Worm (Caenorhabditis elegans) whole organism, L1 larva: ENCODE measurements around the gene F32A11.1.
A peak's percentile ranks its signal among the peaks of the same experiment; 100 is the strongest.

Experiments used
- C34B4.2 ChIP-seq: sonication (generic microtip); optimal IDR thresholded peaks from 2 replicates; lab custom pipeline; 2017; ENCODE audit warnings: mild to moderate bottlenecking, missing genetic modification characterization, missing compliant biosample characterization
- elt-2 ChIP-seq: sonication (generic microtip); optimal IDR thresholded peaks from 2 replicates; lab custom pipeline; 2016; ENCODE audit warnings: missing genetic modification characterization, mild to moderate bottlenecking, inconsistent platforms, missing compliant biosample characterization, missing genetic modification reagents
- lin-35 ChIP-seq, 2 experiments: fragments of 150-350 bp; optimal IDR thresholded peaks; 2 replicates each; lab custom pipeline; 2014; ENCODE audit warnings: missing biosample characterization in 2 of 2, missing genetic modification characterization in 2 of 2, missing genetic modification reagents in 2 of 2
- nhr-12 ChIP-seq: sonication (generic microtip); optimal IDR thresholded peaks from 2 replicates; lab custom pipeline; 2017; ENCODE audit warnings: missing biosample characterization, missing genetic modification characterization
- nhr-28 ChIP-seq: fragments of 150-350 bp; optimal IDR thresholded peaks from 2 replicates; lab custom pipeline; 2014; ENCODE audit warnings: missing biosample characterization, missing genetic modification characterization
- nhr-90 ChIP-seq: sonication (generic microtip); optimal IDR thresholded peaks from 2 replicates; lab custom pipeline; 2016; ENCODE audit warnings: mild to moderate bottlenecking, missing genetic modification characterization, missing compliant biosample characterization; ENCODE audit not compliant: poor library complexity
- pqm-1 ChIP-seq: sonication (generic microtip); optimal IDR thresholded peaks from 3 replicates; lab custom pipeline; 2017; ENCODE audit warnings: missing biosample characterization, missing genetic modification characterization
- snpc-4 ChIP-seq: fragments of 150-350 bp; optimal IDR thresholded peaks from 2 replicates; lab custom pipeline; 2014; ENCODE audit warnings: missing biosample characterization, missing genetic modification characterization
- tbx-2 ChIP-seq: sonication (generic microtip); optimal IDR thresholded peaks from 2 replicates; lab custom pipeline; 2016; ENCODE audit warnings: missing genetic modification characterization, missing compliant biosample characterization
- zag-1 ChIP-seq: fragments of 150-350 bp; optimal IDR thresholded peaks from 2 replicates; lab custom pipeline; 2014; ENCODE audit warnings: missing biosample characterization, missing genetic modification characterization

- TF ChIP-seq nhr-90 (tag; lab: Kevin White, UChicago) (no peak), C34B4.2 (tag; lab: Kevin White, UChicago) (no peak), nhr-12 (tag; lab: Kevin White, UChicago) (no peak), snpc-4 (tag; lab: Kevin White, UChicago) (no peak), lin-35 (GFP tag; optimal IDR thresholded peaks at IDR 0.05; lab: Kevin White, UChicago) (peak; percentile 49 to 52), pqm-1 (tag; lab: Kevin White, UChicago) (no peak), tbx-2 (tag; lab: Kevin White, UChicago) (peak; percentile 48), elt-2 (tag; lab: Kevin White, UChicago) (peak; percentile 3), nhr-28 (tag; lab: Kevin White, UChicago) (no peak), zag-1 (tag; lab: Kevin White, UChicago) (peak; percentile 15)
These were observed 38.0 kb downstream of the F32A11.1 start, which contains the start of gene lec-1 for ce11 chrII:13195163-13195562.
